Fruit fly (Drosophila melanogaster): ENCODE measurements around the gene CG6576.

CG6576 gene

DNA sequence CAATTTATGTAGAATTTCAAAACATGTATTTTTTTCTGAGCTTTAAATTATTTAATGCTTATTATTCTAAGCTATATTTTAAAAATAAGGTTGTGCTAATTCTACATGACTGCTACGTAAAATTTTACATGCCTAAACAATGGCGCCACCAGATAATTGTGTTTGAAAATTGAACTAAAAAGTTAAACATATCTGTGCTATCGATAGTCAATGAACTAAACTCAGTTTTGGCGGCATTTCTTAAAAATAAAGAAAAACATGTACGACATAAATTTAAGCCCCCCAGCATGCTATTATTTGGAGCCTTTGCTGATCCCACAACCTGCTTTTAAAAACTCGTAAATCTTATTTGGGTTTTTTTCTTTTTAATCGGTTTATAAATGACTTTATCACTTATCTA, 37.2 kb upstream of the CG6576 start (continued):
- TF ChIP-seq CG15269 (tag; optimal IDR thresholded peaks at IDR 0.05) (peak; percentile 20), Atf3 (GFP tag; optimal IDR thresholded peaks at IDR 0.05) (no peak), Dbx (GFP tag; IDR thresholded peaks at IDR 0.05) (peak; percentile 48; the same call in 1 of the 3 replicates), NFAT (GFP tag; IDR thresholded peaks at IDR 0.05) (peak; percentile 32; the same call in 1 of the 2 replicates), chinmo (GFP tag; IDR thresholded peaks at IDR 0.05; ENCODE audit: partially characterized antibody) (peak; percentile 80; the same call in 2 of the 4 replicates), CG1602 (GFP tag; optimal IDR thresholded peaks at IDR 0.05) (no peak), CG3726 (GFP tag; IDR thresholded peaks at IDR 0.05) (no peak), YL-1 (GFP tag; optimal IDR thresholded peaks at IDR 0.05) (no peak), Dll (GFP tag; IDR thresholded peaks at IDR 0.05; ENCODE audit: partially characterized antibody) (peak; percentile 75), CG2712 (tag; optimal IDR thresholded peaks at IDR 0.05) (peak; percentile 43), mam (GFP tag; optimal IDR thresholded peaks at IDR 0.05) (no peak), CG9876 (GFP tag; optimal IDR thresholded peaks at IDR 0.05) (no peak), tx (GFP tag; optimal IDR thresholded peaks at IDR 0.05) (no peak), ro (GFP tag; IDR thresholded peaks at IDR 0.05) (no peak), CG14710 (tag; optimal IDR thresholded peaks at IDR 0.05) (peak; percentile 47), Atf-2 (GFP tag; optimal IDR thresholded peaks at IDR 0.05) (no peak), nom (GFP tag; optimal IDR thresholded peaks at IDR 0.05) (no peak), CG2116 (GFP tag; optimal IDR thresholded peaks at IDR 0.05) (peak; percentile 87), CG13287 (GFP tag; IDR thresholded peaks at IDR 0.05; ENCODE audit: partially characterized antibody) (peak; percentile 84), zfh2 (GFP tag; optimal IDR thresholded peaks at IDR 0.05) (no peak), ranshi (GFP tag; IDR thresholded peaks at IDR 0.05) (peak; percentile 47; the same call in 1 of the 2 replicates), CG17912 (GFP tag; optimal IDR thresholded peaks at IDR 0.05) (no peak), Elba2 (GFP tag; optimal IDR thresholded peaks at IDR 0.05) (no peak), CG14860 (GFP tag; IDR thresholded peaks at IDR 0.05; ENCODE audit: partially characterized antibody) (peak; percentile 51; the same call in 1 of the 3 replicates)

- TF ChIP-seq chinmo (GFP tag; IDR thresholded peaks at IDR 0.05; ENCODE audit: partially characterized antibody): no peak
- no peak for TF ChIP-seq Scr (GFP tag; IDR thresholded peaks at IDR 0.05; ENCODE audit: partially characterized antibody)
- TF ChIP-seq esg (GFP tag; conservative IDR thresholded peaks at IDR 0.05): no peak
- TF ChIP-seq CG8359 (GFP tag; optimal IDR thresholded peaks at IDR 0.05; ENCODE audit: borderline replicate concordance): no peak
- TF ChIP-seq jing (GFP tag; optimal IDR thresholded peaks at IDR 0.05): no peak
- no peak for TF ChIP-seq CG4282 (GFP tag; optimal IDR thresholded peaks at IDR 0.05)
- no peak for TF ChIP-seq CG31388 (GFP tag; optimal IDR thresholded peaks at IDR 0.05)
- TF ChIP-seq Myb (GFP tag; optimal IDR thresholded peaks at IDR 0.05): peak; percentile 34
- peak; percentile 45 for TF ChIP-seq CG13624 (GFP tag; optimal IDR thresholded peaks at IDR 0.05)
- TF ChIP-seq wek (GFP tag; optimal IDR thresholded peaks at IDR 0.05): no peak
- no peak for TF ChIP-seq CG42726 (GFP tag; IDR thresholded peaks at IDR 0.05; ENCODE audit: partially characterized antibody)
- TF ChIP-seq mam (GFP tag; optimal IDR thresholded peaks at IDR 0.05): peak; percentile 11
- no peak for TF ChIP-seq CG17568 (GFP tag; optimal IDR thresholded peaks at IDR 0.05)
- no peak for TF ChIP-seq Atf3 (GFP tag; optimal IDR thresholded peaks at IDR 0.05)
- TF ChIP-seq CG12769 (tag; optimal IDR thresholded peaks at IDR 0.05): peak; percentile 34
- TF ChIP-seq Taf1 (GFP tag; IDR thresholded peaks at IDR 0.05): no peak
- TF ChIP-seq gsb (GFP tag; IDR thresholded peaks at IDR 0.05): no peak
- no peak for TF ChIP-seq CG7556 (GFP tag; optimal IDR thresholded peaks at IDR 0.05)
- no peak for TF ChIP-seq CG8089 (GFP tag; optimal IDR thresholded peaks at IDR 0.05)
- TF ChIP-seq Opbp (GFP tag; IDR thresholded peaks at IDR 0.05; ENCODE audit: partially characterized antibody): no peak
- no peak for TF ChIP-seq kni (GFP tag; optimal IDR thresholded peaks at IDR 0.05)
- TF ChIP-seq CG1529 (GFP tag; optimal IDR thresholded peaks at IDR 0.05): no peak
- no peak for TF ChIP-seq CG7357 (GFP tag; IDR thresholded peaks at IDR 0.05)
- TF ChIP-seq CG4707 (GFP tag; optimal IDR thresholded peaks at IDR 0.05): no peak
- no peak for TF ChIP-seq CkIIα-i1 (GFP tag; IDR thresholded peaks at IDR 0.05)
- no peak for TF ChIP-seq CG7271 (tag; optimal IDR thresholded peaks at IDR 0.05)
- TF ChIP-seq CG17385 (GFP tag; optimal IDR thresholded peaks at IDR 0.05): peak; percentile 30
- TF ChIP-seq chm (GFP tag; IDR thresholded peaks at IDR 0.05): no peak
- no peak for TF ChIP-seq usp (GFP tag; optimal IDR thresholded peaks at IDR 0.05)
Measured at dm6 chr3L:8719990-8720559, 35.7 kb upstream of the CG6576 start, which contains the start of gene SrpRbeta. TSS of gene SrpRbeta (minus strand) at chr3L:8720225.
